Fruit fly (Drosophila melanogaster): ENCODE results near the gene Dpy-30L2.

The Dpy-30L2 gene

dm6 chr3L:4061921-4062474 is 14.5 kb upstream of the Dpy-30L2 start, which contains the start of gene dib (continued):
- TF ChIP-seq fru (optimal IDR thresholded peaks at IDR 0.05) = no peak

DNA sequence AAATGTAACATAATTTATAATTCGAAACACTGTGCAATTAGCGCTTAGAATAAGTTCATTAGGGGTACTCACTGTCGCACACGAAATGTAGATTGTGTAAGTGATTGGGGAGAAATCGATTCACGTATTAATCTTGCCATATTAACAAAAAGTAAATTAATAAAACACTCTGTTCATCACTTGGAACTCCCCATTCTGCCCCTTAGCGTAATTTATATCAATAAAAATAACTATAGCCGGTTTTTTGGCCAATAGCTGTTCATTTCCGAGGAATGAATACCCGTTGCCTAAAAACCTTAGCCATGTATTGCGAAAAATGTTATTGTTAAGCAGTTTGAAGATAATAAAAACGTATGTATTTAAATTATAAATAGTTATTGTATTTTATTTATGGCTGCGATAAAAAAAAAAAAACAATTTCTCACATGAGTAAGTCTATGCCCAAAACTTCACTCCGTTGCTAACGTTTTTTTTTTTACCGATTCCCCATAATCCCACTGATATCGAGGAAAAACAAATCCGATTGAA is 11.8 kb upstream of the Dpy-30L2 start, which contains the start of gene Ugt305A1:
Gene Ugt305A1 (plus strand): TSS at position 478 of the 528 bp plus-strand sequence.
- TF ChIP-seq gfzf (GFP tag; optimal IDR thresholded peaks at IDR 0.05) (no peak), Hmr (GFP tag; optimal IDR thresholded peaks at IDR 0.05) (peak; percentile 22), CG6654 (GFP tag; optimal IDR thresholded peaks at IDR 0.05) (no peak), dysf (GFP tag; IDR thresholded peaks at IDR 0.05) (0 out of 3 replicates have a peak, but pooled peaks have one; percentile 19), CG2120 (GFP tag; optimal IDR thresholded peaks at IDR 0.05) (peak; percentile 30), stc (GFP tag; IDR thresholded peaks at IDR 0.05) (0 out of 2 replicates have a peak, but pooled peaks have one; percentile 24), sd (tag; optimal IDR thresholded peaks at IDR 0.05) (no peak), CG31441 (GFP tag; IDR thresholded peaks at IDR 0.05) (0 out of 2 replicates have a peak, but pooled peaks have one; percentile 11), Med (GFP tag) (peak; percentile 65), CG10147 (GFP tag; optimal IDR thresholded peaks at IDR 0.05) (no peak), Sox102F (GFP tag; optimal IDR thresholded peaks at IDR 0.05) (peak; percentile 31), PHDP (tag; optimal IDR thresholded peaks at IDR 0.05) (peak; percentile 30), rib (GFP tag; IDR thresholded peaks at IDR 0.05) (no peak), CG5245 (GFP tag; optimal IDR thresholded peaks at IDR 0.05) (no peak), slbo (GFP tag; IDR thresholded peaks at IDR 0.05) (0 out of 2 replicates have a peak, but pooled peaks have one; percentile 35), wek (GFP tag; optimal IDR thresholded peaks at IDR 0.05) (peak; percentile 50), Ets65A (GFP tag) (peak; percentile 61), crol (GFP tag; IDR thresholded peaks at IDR 0.05) (no peak), CG10979 (tag; optimal IDR thresholded peaks at IDR 0.05) (peak; percentile 5), CG1233 (GFP tag; optimal IDR thresholded peaks at IDR 0.05) (no peak), CG12659 (GFP tag; optimal IDR thresholded peaks at IDR 0.05) (peak; percentile 11), CG4820 (GFP tag; optimal IDR thresholded peaks at IDR 0.05) (no peak), unpg (GFP tag; optimal IDR thresholded peaks at IDR 0.05) (peak; percentile 17), CG15514 (GFP tag; optimal IDR thresholded peaks at IDR 0.05) (peak; percentile 4), CG10431 (GFP tag; optimal IDR thresholded peaks at IDR 0.05) (no peak), dati (GFP tag; IDR thresholded peaks at IDR 0.05) (0 out of 2 replicates have a peak, but pooled peaks have one; percentile 10), row (GFP tag; IDR thresholded peaks at IDR 0.05) (peak; percentile 50; the same call in 2 of the 3 replicates), dpn (GFP tag; optimal IDR thresholded peaks at IDR 0.05) (peak in 1 of 2 experiments; percentile 3), NK7.1 (GFP tag; optimal IDR thresholded peaks at IDR 0.05) (no peak), CG32532 (GFP tag; IDR thresholded peaks at IDR 0.05) (peak; percentile 39; the same call in 1 of the 2 replicates), sna (GFP tag; IDR thresholded peaks at IDR 0.05; ENCODE audit: partially characterized antibody) (no peak), sens (GFP tag) (peak; percentile 78), CG34376 (GFP tag; optimal IDR thresholded peaks at IDR 0.05) (peak; percentile 6), Oli (tag; optimal IDR thresholded peaks at IDR 0.05) (peak; percentile 6), prd (optimal IDR thresholded peaks at IDR 0.05) (no peak), prd (GFP tag; IDR thresholded peaks at IDR 0.05) (peak; percentile 26; the same call in 1 of the 3 replicates), Ptx1 (GFP tag; IDR thresholded peaks at IDR 0.05) (peak; percentile 28; the same call in 1 of the 2 replicates), grn (GFP tag; optimal IDR thresholded peaks at IDR 0.05) (peak; percentile 17)

Measured in whole organism, embryonic.